Worm (Caenorhabditis elegans) whole organism, early embryonic: Measurements from ENCODE around the gene mrpl-55.

Experiments
- B0310.2 ChIP-seq: sonication (generic microtip); optimal IDR thresholded peaks from 2 replicates; lab custom pipeline; 2016; ENCODE audit warnings: mild to moderate bottlenecking, missing genetic modification characterization, missing compliant biosample characterization
- F13C5.2 ChIP-seq: sonication (generic microtip); optimal IDR thresholded peaks from 2 replicates; lab custom pipeline; 2017; ENCODE audit warnings: mild to moderate bottlenecking, missing genetic modification characterization, inconsistent platforms, missing compliant biosample characterization
- aly-1 ChIP-seq: sonication (generic microtip); optimal IDR thresholded peaks from 2 replicates; lab custom pipeline; 2016; ENCODE audit warnings: missing genetic modification characterization, missing compliant biosample characterization
- ama-1 ChIP-seq: fragments of 150-350 bp; optimal IDR thresholded peaks from 2 replicates; lab custom pipeline; 2014
- ceh-13 ChIP-seq: fragments of 200-800 bp; sonication (Bioruptor generic); optimal IDR thresholded peaks from 2 replicates; lab custom pipeline; 2018; ENCODE audit warnings: mild to moderate bottlenecking, missing genetic modification characterization, missing compliant biosample characterization
- ceh-36 ChIP-seq: sonication (generic microtip); optimal IDR thresholded peaks from 2 replicates; lab custom pipeline; 2016; ENCODE audit warnings: missing genetic modification characterization, inconsistent platforms, missing compliant biosample characterization
- ets-7 ChIP-seq: sonication (generic microtip); optimal IDR thresholded peaks from 2 replicates; lab custom pipeline; 2016; ENCODE audit warnings: missing genotype, missing genetic modification characterization, missing compliant biosample characterization
- flt-1 ChIP-seq: fragments of 200-800 bp; sonication (Bioruptor generic); IDR thresholded peaks from 2 replicates; pipeline ENCODE4 v1.3.6; 2022; ENCODE audit warnings: missing genetic modification characterization, missing compliant biosample characterization
- hmbx-1 ChIP-seq: sonication (generic microtip); optimal IDR thresholded peaks from 2 replicates; lab custom pipeline; 2016; ENCODE audit warnings: mild to moderate bottlenecking, missing genetic modification characterization, missing compliant biosample characterization
- hmg-4 ChIP-seq: fragments of 200-800 bp; sonication (Bioruptor generic); optimal IDR thresholded peaks from 2 replicates; lab custom pipeline; 2018; ENCODE audit warnings: mild to moderate bottlenecking, missing genetic modification characterization, missing compliant biosample characterization
- hnd-1 ChIP-seq: sonication (generic microtip); optimal IDR thresholded peaks from 2 replicates; lab custom pipeline; 2016; ENCODE audit warnings: missing genetic modification characterization, missing compliant biosample characterization
- pes-1 ChIP-seq: fragments of 200-800 bp; sonication (Bioruptor generic); IDR thresholded peaks from 2 replicates; pipeline ENCODE4 v1.3.6; 2022; ENCODE audit warnings: missing genetic modification reagents, missing genetic modification characterization, missing compliant biosample characterization
- scrt-1 ChIP-seq: fragments of 200-800 bp; sonication (Bioruptor generic); IDR thresholded peaks from 2 replicates; pipeline ENCODE4 v1.3.6; 2022; ENCODE audit warnings: missing genetic modification characterization, missing compliant biosample characterization
- sea-1 ChIP-seq: fragments of 200-800 bp; sonication (Bioruptor generic); conservative IDR thresholded peaks from 2 replicates; pipeline ENCODE4 v1.3.6; 2022; ENCODE audit warnings: missing genetic modification characterization, missing compliant biosample characterization
- tbx-11 ChIP-seq: fragments of 200-800 bp; sonication (Bioruptor generic); IDR thresholded peaks from 2 replicates; pipeline ENCODE4 v1.3.6; 2022; ENCODE audit warnings: missing genetic modification characterization, missing compliant biosample characterization
- tbx-37 ChIP-seq: fragments of 200-800 bp; sonication (Bioruptor generic); conservative IDR thresholded peaks from 2 replicates; pipeline ENCODE4 v1.3.6; 2022; ENCODE audit warnings: missing genetic modification reagents, missing genetic modification characterization, missing compliant biosample characterization
- tra-4 ChIP-seq: sonication (generic microtip); optimal IDR thresholded peaks from 2 replicates; lab custom pipeline; 2017; ENCODE audit warnings: missing genetic modification characterization, missing compliant biosample characterization

The mrpl-55 gene

ce11 chrIV:438384-438783 is 5.4 kb upstream of the mrpl-55 start:
- no peak for TF ChIP-seq tbx-11 (GFP tag; lab: Robert Waterston, UW)
- no peak for TF ChIP-seq hmbx-1 (tag; lab: Kevin White, UChicago)
- no peak for TF ChIP-seq flt-1 (GFP tag; lab: Robert Waterston, UW)
- TF ChIP-seq ceh-36 (tag; lab: Kevin White, UChicago), result no peak
- no peak for TF ChIP-seq ets-7 (tag; lab: Kevin White, UChicago)

DNA sequence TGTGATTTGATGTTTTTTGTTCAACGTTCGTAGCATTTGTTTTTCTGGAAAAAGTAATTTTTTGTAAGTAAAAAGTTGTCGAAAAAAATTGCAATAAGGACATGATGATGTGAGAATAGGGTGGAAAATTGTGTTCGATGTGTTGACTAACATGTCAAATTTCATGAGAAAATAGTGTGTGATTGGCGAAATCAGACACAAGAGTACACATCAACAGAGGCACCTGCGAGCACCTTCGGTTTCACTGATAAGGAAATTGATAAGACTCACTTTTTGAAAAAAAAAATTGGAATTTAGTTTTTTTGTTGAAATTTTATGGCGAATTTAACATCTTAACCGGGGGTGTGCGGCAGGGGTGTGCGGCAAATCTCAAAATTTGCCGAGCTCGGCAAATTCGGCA is 3.3 kb upstream of the mrpl-55 start, which contains the start of gene hum-8:
hum-8 (minus strand) TSS at position 46 of the 400 bp plus-strand sequence.
- TF ChIP-seq pes-1 (GFP tag; lab: Robert Waterston, UW) (no peak), ceh-13 (GFP tag; lab: Kevin White, UChicago) (no peak), ama-1 (lab: Kevin White, UChicago) (no peak), ets-7 (tag; lab: Kevin White, UChicago) (no peak), tbx-11 (GFP tag; lab: Robert Waterston, UW) (no peak), hmg-4 (no peak), scrt-1 (GFP tag; lab: Robert Waterston, UW) (no peak), tra-4 (tag; lab: Kevin White, UChicago) (no peak), hmbx-1 (tag; lab: Kevin White, UChicago) (no peak), ceh-36 (tag; lab: Kevin White, UChicago) (no peak), F13C5.2 (tag; lab: Kevin White, UChicago) (no peak), hnd-1 (tag; lab: Kevin White, UChicago) (no peak), B0310.2 (tag; lab: Kevin White, UChicago) (no peak), flt-1 (GFP tag; lab: Robert Waterston, UW) (no peak), sea-1 (GFP tag; lab: Robert Waterston, UW) (no peak)

DNA sequence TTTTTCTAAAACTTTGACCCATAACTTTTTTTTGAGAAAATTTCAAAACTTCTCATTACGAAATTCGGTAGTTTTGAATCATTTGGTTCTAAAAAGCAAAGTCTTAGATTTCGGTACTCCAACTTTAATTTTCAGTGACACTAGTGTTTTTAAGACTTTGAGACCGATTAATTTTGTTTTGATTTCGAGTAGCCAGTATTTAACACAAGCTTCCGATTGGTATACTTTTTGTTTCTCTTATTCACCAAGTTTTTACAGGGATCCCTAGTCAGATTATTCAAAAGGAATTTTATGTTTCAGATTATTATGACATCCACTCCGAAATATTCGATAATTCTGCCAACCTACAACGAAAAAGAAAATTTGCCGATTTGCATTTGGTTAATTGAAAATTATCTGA is 1.6 kb downstream of the mrpl-55 start, which contains the start of gene dpm-1:
dpm-1 (plus strand) TSS at position 301 of the 400 bp plus-strand sequence.
- TF ChIP-seq pes-1 (GFP tag; lab: Robert Waterston, UW) (no peak), B0310.2 (tag; lab: Kevin White, UChicago) (no peak), tbx-11 (GFP tag; lab: Robert Waterston, UW) (no peak), F13C5.2 (tag; lab: Kevin White, UChicago) (no peak), tra-4 (tag; lab: Kevin White, UChicago) (no peak), hmg-4 (no peak), ama-1 (lab: Kevin White, UChicago) (no peak), hnd-1 (tag; lab: Kevin White, UChicago) (no peak), sea-1 (GFP tag; lab: Robert Waterston, UW) (no peak), ceh-36 (tag; lab: Kevin White, UChicago) (no peak), scrt-1 (GFP tag; lab: Robert Waterston, UW) (no peak), tbx-37 (GFP tag; lab: Robert Waterston, UW) (no peak), flt-1 (GFP tag; lab: Robert Waterston, UW) (no peak), ceh-13 (GFP tag; lab: Kevin White, UChicago) (no peak), hmbx-1 (tag; lab: Kevin White, UChicago) (no peak)

DNA sequence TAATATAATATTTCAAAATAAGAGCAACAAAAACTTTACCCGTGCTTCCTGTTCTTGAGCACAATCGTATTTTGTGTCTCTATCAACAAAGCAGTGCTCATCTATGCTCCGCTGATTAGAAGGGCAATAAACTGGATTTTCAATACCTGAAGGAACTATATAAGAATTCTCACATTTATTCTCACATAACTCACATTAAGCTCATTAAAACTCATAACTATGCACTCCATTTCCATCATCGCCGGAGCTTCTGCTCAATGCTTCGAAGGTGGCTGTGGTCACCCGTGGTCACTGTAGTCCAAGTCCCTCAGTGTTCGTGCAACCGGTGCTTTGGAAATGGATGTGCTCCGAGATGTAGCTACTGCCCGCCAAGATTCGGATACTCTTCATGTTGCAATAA is 11.0 kb downstream of the mrpl-55 start, which contains the start of the genes Y66H1A.8 and M04G7.5:
Y66H1A.8 (minus strand) TSS at position 101 of the 400 bp plus-strand sequence.
M04G7.5 (plus strand) TSS at position 258 of the 400 bp plus-strand sequence.
- TF ChIP-seq tbx-37 (GFP tag; lab: Robert Waterston, UW), result no peak
- no peak for TF ChIP-seq pes-1 (GFP tag; lab: Robert Waterston, UW)
- no peak for TF ChIP-seq flt-1 (GFP tag; lab: Robert Waterston, UW)
- no peak for TF ChIP-seq tbx-11 (GFP tag; lab: Robert Waterston, UW)
- no peak for TF ChIP-seq hnd-1 (tag; lab: Kevin White, UChicago)
- TF ChIP-seq hmbx-1 (tag; lab: Kevin White, UChicago), result no peak
- no peak for TF ChIP-seq sea-1 (GFP tag; lab: Robert Waterston, UW)
- no peak for TF ChIP-seq hmg-4
- no peak for TF ChIP-seq ets-7 (tag; lab: Kevin White, UChicago)
- TF ChIP-seq scrt-1 (GFP tag; lab: Robert Waterston, UW), result no peak
- TF ChIP-seq tra-4 (tag; lab: Kevin White, UChicago), result no peak
- no peak for TF ChIP-seq ama-1 (lab: Kevin White, UChicago)
- TF ChIP-seq ceh-36 (tag; lab: Kevin White, UChicago), result no peak
- no peak for TF ChIP-seq aly-1 (tag; lab: Kevin White, UChicago)
- no peak for TF ChIP-seq F13C5.2 (tag; lab: Kevin White, UChicago)
- no peak for TF ChIP-seq ceh-13 (GFP tag; lab: Kevin White, UChicago)
- TF ChIP-seq B0310.2 (tag; lab: Kevin White, UChicago), result no peak

DNA sequence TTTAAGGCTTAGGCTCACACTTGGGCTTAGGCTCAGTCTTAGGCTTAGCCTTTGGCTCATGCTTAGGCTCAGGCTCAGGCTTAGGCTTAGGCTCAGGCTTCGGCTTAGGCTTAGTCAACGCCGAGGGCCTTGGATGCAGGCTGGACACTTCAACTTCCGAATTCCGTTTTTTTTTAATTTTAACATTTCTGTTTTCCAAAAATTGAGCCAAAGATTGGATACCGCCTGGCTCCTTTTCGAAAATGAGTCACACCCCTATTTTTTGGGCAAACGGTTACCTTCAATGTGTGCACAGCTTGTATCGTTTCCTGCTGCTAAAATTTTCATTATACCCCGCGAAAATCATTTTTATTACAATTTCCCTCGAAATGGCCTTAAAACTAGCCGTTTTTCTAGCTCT is 11.7 kb downstream of the mrpl-55 start, which contains the start of gene M04G7.1:
M04G7.1 (plus strand) TSS at position 301 of the 400 bp plus-strand sequence.
- TF ChIP-seq flt-1 (GFP tag; lab: Robert Waterston, UW) (no peak), ceh-13 (GFP tag; lab: Kevin White, UChicago) (no peak), scrt-1 (GFP tag; lab: Robert Waterston, UW) (no peak), tra-4 (tag; lab: Kevin White, UChicago) (no peak), sea-1 (GFP tag; lab: Robert Waterston, UW) (no peak), B0310.2 (tag; lab: Kevin White, UChicago) (no peak), tbx-37 (GFP tag; lab: Robert Waterston, UW) (no peak), tbx-11 (GFP tag; lab: Robert Waterston, UW) (no peak), hmbx-1 (tag; lab: Kevin White, UChicago) (no peak), F13C5.2 (tag; lab: Kevin White, UChicago) (no peak), aly-1 (tag; lab: Kevin White, UChicago) (no peak), ets-7 (tag; lab: Kevin White, UChicago) (no peak), hnd-1 (tag; lab: Kevin White, UChicago) (no peak), ceh-36 (tag; lab: Kevin White, UChicago) (no peak), hmg-4 (no peak), ama-1 (lab: Kevin White, UChicago) (no peak), pes-1 (GFP tag; lab: Robert Waterston, UW) (no peak)

- TF ChIP-seq ets-7 (tag; lab: Kevin White, UChicago) (no peak), hmg-4 (no peak), tbx-11 (GFP tag; lab: Robert Waterston, UW) (no peak), hmbx-1 (tag; lab: Kevin White, UChicago) (no peak), tbx-37 (GFP tag; lab: Robert Waterston, UW) (no peak), ceh-36 (tag; lab: Kevin White, UChicago) (no peak), ceh-13 (GFP tag; lab: Kevin White, UChicago) (no peak), ama-1 (lab: Kevin White, UChicago) (no peak), F13C5.2 (tag; lab: Kevin White, UChicago) (no peak), hnd-1 (tag; lab: Kevin White, UChicago) (no peak), flt-1 (GFP tag; lab: Robert Waterston, UW) (no peak)
These were observed 16.9 kb downstream of the mrpl-55 start, which contains the start of gene M04G7.2 for ce11 chrIV:460614-461079. M04G7.2 (minus strand) TSS chrIV:461029.
